Fruit fly (Drosophila melanogaster) whole organism, pupa: ENCODE measurements around the gene CG3168.

Experiments
- CG14655 ChIP-seq: fragments of 200-800 bp; sonication (Bioruptor generic); optimal IDR thresholded peaks from 3 replicates; lab custom pipeline; 2017; ENCODE audit warnings: mild to moderate bottlenecking, missing biosample characterization, missing genetic modification reagents, missing genetic modification characterization
- CG15710 ChIP-seq: fragments of 200-800 bp; sonication (Bioruptor generic); optimal IDR thresholded peaks from 2 replicates; lab custom pipeline; 2018; ENCODE audit warnings: missing biosample characterization, mild to moderate bottlenecking, missing genetic modification characterization, moderate library complexity
- CG34367 ChIP-seq: fragments of 200-800 bp; sonication (Bioruptor generic); optimal IDR thresholded peaks from 2 replicates; lab custom pipeline; 2018; ENCODE audit warnings: missing biosample characterization, mild to moderate bottlenecking, missing genetic modification characterization

DNA sequence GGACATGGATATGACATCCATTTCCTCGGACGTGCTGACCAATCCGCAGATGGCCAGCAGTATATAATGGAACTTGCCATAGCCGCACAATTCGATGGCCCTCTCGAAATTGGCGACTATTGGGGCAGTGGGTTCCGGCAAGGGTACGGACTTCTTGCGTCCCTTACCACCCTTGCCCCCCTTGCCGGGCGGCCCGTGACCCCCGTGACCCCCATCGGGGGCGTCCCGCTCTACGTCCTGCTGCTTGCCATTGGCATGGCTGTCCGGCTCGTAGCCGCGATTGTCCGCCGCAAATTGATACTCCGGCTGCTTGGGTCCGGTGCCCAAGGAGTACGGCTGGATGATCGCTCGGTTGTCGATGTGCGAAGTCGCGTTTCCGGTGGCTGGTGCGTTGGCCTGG is 16.2 kb downstream of the CG3168 start:
- TF ChIP-seq CG15710 (tag; lab: Kevin White, UChicago): no peak
- no peak for TF ChIP-seq CG14655 (GFP tag; lab: Kevin White, UChicago)
- TF ChIP-seq CG34367 (tag; lab: Kevin White, UChicago): no peak
